Worm (Caenorhabditis elegans): ENCODE data around the gene srv-7.

DNA sequence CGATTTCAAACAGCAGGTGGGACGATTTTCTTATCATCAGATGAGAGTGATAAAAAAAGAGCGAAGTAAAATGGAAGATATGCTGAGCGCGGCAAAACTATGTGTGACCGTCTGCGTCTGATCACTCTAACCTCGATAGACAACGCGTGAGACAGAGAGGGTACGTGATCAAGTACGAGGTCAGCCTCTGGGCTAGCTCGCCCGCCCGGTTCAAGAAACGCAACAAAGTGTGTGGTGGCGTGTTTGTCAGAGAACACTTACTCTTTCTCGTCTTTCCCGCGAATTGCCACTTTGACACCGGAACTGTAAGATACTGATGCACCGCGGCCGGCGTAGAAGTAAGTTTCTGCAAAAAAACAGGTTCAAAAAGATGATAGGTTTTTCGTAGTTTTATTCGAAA lies 48.4 kb upstream of the srv-7 start:
- TF ChIP-seq unc-39 (tag; optimal IDR thresholded peaks at IDR 0.05) (no peak), snpc-4 (tag; optimal IDR thresholded peaks at IDR 0.05) (no peak)

All from whole organism, mixed stage, embryonic.